Fruit fly (Drosophila melanogaster): ENCODE results near the gene CG10973.

Gene CG10973

DNA sequence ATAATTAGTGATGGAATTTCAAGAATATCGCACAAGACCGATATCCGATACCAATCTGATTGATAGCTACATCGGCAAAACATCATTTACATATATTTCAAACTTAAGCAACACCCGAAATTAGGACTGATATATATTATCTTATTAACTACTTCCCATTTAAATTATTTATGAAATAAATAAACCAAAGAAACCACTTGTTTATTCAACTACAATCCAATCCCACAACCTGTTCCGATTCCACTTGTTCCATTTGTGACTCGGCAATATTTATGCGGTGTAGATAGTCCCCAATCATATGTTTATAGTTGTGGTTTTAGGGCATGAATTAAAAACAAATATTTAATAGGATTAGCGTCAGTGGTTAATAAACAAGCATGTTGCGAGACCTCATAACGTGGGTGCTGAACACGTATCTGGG is at the start of gene CG10973, which contains the start of gene Vps13D (continued):
- TF ChIP-seq bab2 (GFP tag; optimal IDR thresholded peaks at IDR 0.05) (peak; percentile 41), CG3847 (GFP tag; IDR thresholded peaks at IDR 0.05) (no peak; the same call in 1 of the 2 replicates), CG7745 (tag; optimal IDR thresholded peaks at IDR 0.05) (no peak), insv (GFP tag; optimal IDR thresholded peaks at IDR 0.05) (peak in 1 of 2 experiments; percentile 64), CG9727 (GFP tag; optimal IDR thresholded peaks at IDR 0.05) (no peak), trem (tag; optimal IDR thresholded peaks at IDR 0.05) (peak; percentile 90), Fer3 (tag; optimal IDR thresholded peaks at IDR 0.05) (no peak), crc (GFP tag; optimal IDR thresholded peaks at IDR 0.05) (no peak), CG10147 (GFP tag; optimal IDR thresholded peaks at IDR 0.05) (no peak), ftz-f1 (GFP tag; optimal IDR thresholded peaks at IDR 0.05) (no peak), dan (GFP tag; IDR thresholded peaks at IDR 0.05) (no peak), Kr (GFP tag; optimal IDR thresholded peaks at IDR 0.05) (no peak), slbo (GFP tag; IDR thresholded peaks at IDR 0.05) (no peak), CG13287 (GFP tag; IDR thresholded peaks at IDR 0.05; ENCODE audit: partially characterized antibody) (peak; percentile 95), tin (GFP tag; optimal IDR thresholded peaks at IDR 0.05) (no peak), CG1603 (tag; optimal IDR thresholded peaks at IDR 0.05) (peak; percentile 97), tup (GFP tag; optimal IDR thresholded peaks at IDR 0.05) (no peak), CG6689 (GFP tag; IDR thresholded peaks at IDR 0.05) (no peak), CG1602 (GFP tag; optimal IDR thresholded peaks at IDR 0.05) (peak; percentile 44), Hey (tag; optimal IDR thresholded peaks at IDR 0.05) (no peak), CG3838 (GFP tag; optimal IDR thresholded peaks at IDR 0.05) (peak; percentile 33), lmd (GFP tag; IDR thresholded peaks at IDR 0.05) (no peak), tna (GFP tag; IDR thresholded peaks at IDR 0.05; ENCODE audit: partially characterized antibody) (peak; percentile 69), odd (GFP tag; optimal IDR thresholded peaks at IDR 0.05) (no peak), CG17612 (GFP tag; IDR thresholded peaks at IDR 0.05) (no peak), CG10267 (tag; optimal IDR thresholded peaks at IDR 0.05) (no peak), Deaf1 (tag; optimal IDR thresholded peaks at IDR 0.05) (no peak), prd (optimal IDR thresholded peaks at IDR 0.05) (no peak), prd (GFP tag; IDR thresholded peaks at IDR 0.05) (no peak), CG18476 (GFP tag; optimal IDR thresholded peaks at IDR 0.05) (no peak), ase (GFP tag; IDR thresholded peaks at IDR 0.05) (no peak), CG13296 (GFP tag; optimal IDR thresholded peaks at IDR 0.05) (no peak), shn (GFP tag; optimal IDR thresholded peaks at IDR 0.05) (no peak), CG6791 (GFP tag; IDR thresholded peaks at IDR 0.05; ENCODE audit: partially characterized antibody) (peak; percentile 87), CG17385 (GFP tag; optimal IDR thresholded peaks at IDR 0.05) (no peak), CG7556 (GFP tag; optimal IDR thresholded peaks at IDR 0.05) (no peak), Lpt (GFP tag; optimal IDR thresholded peaks at IDR 0.05) (no peak), Gug (GFP tag; IDR thresholded peaks at IDR 0.05) (no peak), CG14710 (tag; optimal IDR thresholded peaks at IDR 0.05) (no peak), nau (GFP tag; optimal IDR thresholded peaks at IDR 0.05) (no peak), CG11723 (GFP tag; optimal IDR thresholded peaks at IDR 0.05) (no peak), CG4854 (GFP tag; optimal IDR thresholded peaks at IDR 0.05) (peak; percentile 69), eyg (GFP tag; optimal IDR thresholded peaks at IDR 0.05) (peak; percentile 57), z (GFP tag; IDR thresholded peaks at IDR 0.05) (no peak), Ets97D (GFP tag; optimal IDR thresholded peaks at IDR 0.05) (peak; percentile 64), HHEX (GFP tag; optimal IDR thresholded peaks at IDR 0.05) (no peak), sc (optimal IDR thresholded peaks at IDR 0.05) (no peak), sc (GFP tag; optimal IDR thresholded peaks at IDR 0.05) (peak; percentile 54), CG2199 (GFP tag; IDR thresholded peaks at IDR 0.05) (no peak), CG6175 (GFP tag; IDR thresholded peaks at IDR 0.05) (no peak), CG6854 (GFP tag; optimal IDR thresholded peaks at IDR 0.05) (no peak), CG12769 (tag; optimal IDR thresholded peaks at IDR 0.05) (no peak)

Data from whole organism, embryonic.